Worm (Caenorhabditis elegans) whole organism, mixed stage, embryonic: ENCODE results near the gene B0303.16.
A peak's percentile ranks its signal among the peaks of the same experiment; 100 is the strongest.

Experiments
- bed-3 ChIP-seq: fragments of 200-800 bp; sonication (Bioruptor generic); optimal IDR thresholded peaks from 3 replicates; lab custom pipeline; 2018; ENCODE audit warnings: mild to moderate bottlenecking, missing genetic modification characterization, moderate library complexity, missing compliant biosample characterization
- blmp-1 ChIP-seq: fragments of 150-350 bp; optimal IDR thresholded peaks from 2 replicates; lab custom pipeline; 2014; ENCODE audit warnings: missing biosample characterization, missing genetic modification characterization
- ceh-39 ChIP-seq: fragments of 150-350 bp; optimal IDR thresholded peaks from 2 replicates; lab custom pipeline; 2014; ENCODE audit warnings: missing biosample characterization, missing genetic modification characterization
- ceh-43 ChIP-seq: fragments of 200-800 bp; sonication (Bioruptor generic); optimal IDR thresholded peaks from 2 replicates; lab custom pipeline; 2018; ENCODE audit warnings: mild to moderate bottlenecking, missing genetic modification characterization, moderate library complexity, missing compliant biosample characterization
- ceh-83 ChIP-seq: fragments of 200-800 bp; sonication (Bioruptor generic); optimal IDR thresholded peaks from 2 replicates; lab custom pipeline; 2018; ENCODE audit warnings: mild to moderate bottlenecking, missing genetic modification characterization, missing compliant biosample characterization
- ces-1 ChIP-seq: fragments of 150-350 bp; optimal IDR thresholded peaks from 2 replicates; lab custom pipeline; 2014; ENCODE audit warnings: missing biosample characterization, missing genetic modification reagents, missing genetic modification characterization
- cnd-1 ChIP-seq: fragments of 200-800 bp; sonication (Bioruptor generic); optimal IDR thresholded peaks from 2 replicates; lab custom pipeline; 2018; ENCODE audit warnings: mild to moderate bottlenecking, missing genetic modification characterization, missing compliant biosample characterization
- elt-1 ChIP-seq: sonication (generic microtip); optimal IDR thresholded peaks from 2 replicates; lab custom pipeline; 2017; ENCODE audit warnings: missing genetic modification characterization, mild to moderate bottlenecking, missing compliant biosample characterization, antibody characterized with exemption, moderate library complexity, borderline replicate concordance; ENCODE audit not compliant: insufficient read depth
- flh-1 ChIP-seq: fragments of 200-800 bp; sonication (Bioruptor generic); optimal IDR thresholded peaks from 2 replicates; lab custom pipeline; 2018; ENCODE audit warnings: mild to moderate bottlenecking, missing genetic modification characterization, moderate library complexity, missing compliant biosample characterization
- lin-13 ChIP-seq: fragments of 150-350 bp; optimal IDR thresholded peaks from 2 replicates; lab custom pipeline; 2014; ENCODE audit warnings: missing biosample characterization, missing genetic modification characterization
- lin-32 ChIP-seq: fragments of 200-800 bp; sonication (Bioruptor generic); optimal IDR thresholded peaks from 2 replicates; lab custom pipeline; 2018; ENCODE audit warnings: mild to moderate bottlenecking, missing genetic modification characterization, missing compliant biosample characterization
- lsy-2 ChIP-seq: fragments of 150-350 bp; optimal IDR thresholded peaks from 2 replicates; lab custom pipeline; 2014; ENCODE audit warnings: missing biosample characterization, missing genetic modification characterization
- mab-5 ChIP-seq: fragments of 150-350 bp; optimal IDR thresholded peaks from 2 replicates; lab custom pipeline; 2014; ENCODE audit warnings: missing biosample characterization, missing genetic modification characterization
- mep-1 ChIP-seq: fragments of 150-350 bp; optimal IDR thresholded peaks from 2 replicates; lab custom pipeline; 2017; ENCODE audit warnings: missing biosample characterization, missing genetic modification reagents, missing genetic modification characterization, inconsistent platforms
- mls-2 ChIP-seq: sonication (generic microtip); optimal IDR thresholded peaks from 2 replicates; lab custom pipeline; 2016; ENCODE audit warnings: mild to moderate bottlenecking, missing genetic modification characterization, moderate library complexity, missing compliant biosample characterization
- nhr-12 ChIP-seq: fragments of 150-350 bp; optimal IDR thresholded peaks from 2 replicates; lab custom pipeline; 2014; ENCODE audit warnings: missing biosample characterization, missing genetic modification characterization
- nhr-2 ChIP-seq: fragments of 150-350 bp; optimal IDR thresholded peaks from 2 replicates; lab custom pipeline; 2014; ENCODE audit warnings: missing biosample characterization, missing genetic modification characterization
- nhr-237 ChIP-seq: fragments of 150-350 bp; optimal IDR thresholded peaks from 2 replicates; lab custom pipeline; 2014; ENCODE audit warnings: missing biosample characterization, missing genetic modification characterization
- nhr-28 ChIP-seq: fragments of 150-350 bp; optimal IDR thresholded peaks from 2 replicates; lab custom pipeline; 2014; ENCODE audit warnings: missing biosample characterization, missing genetic modification characterization
- nhr-76 ChIP-seq: sonication (generic microtip); optimal IDR thresholded peaks from 2 replicates; lab custom pipeline; 2017; ENCODE audit warnings: missing biosample characterization, missing genetic modification characterization
- pha-4 ChIP-seq: fragments of 150-350 bp; optimal IDR thresholded peaks from 2 replicates; lab custom pipeline; 2018; ENCODE audit warnings: missing biosample characterization, missing genetic modification reagents, missing genetic modification characterization
- sem-2 ChIP-seq: fragments of 200-800 bp; sonication (Bioruptor generic); optimal IDR thresholded peaks from 2 replicates; lab custom pipeline; 2018; ENCODE audit warnings: mild to moderate bottlenecking, missing genetic modification characterization, missing compliant biosample characterization
- snpc-4 ChIP-seq: fragments of 150-350 bp; optimal IDR thresholded peaks from 2 replicates; lab custom pipeline; 2014; ENCODE audit warnings: missing biosample characterization, missing genetic modification characterization
- sptf-1 ChIP-seq: sonication (generic microtip); optimal IDR thresholded peaks from 2 replicates; lab custom pipeline; 2017; ENCODE audit warnings: mild to moderate bottlenecking, missing genetic modification characterization, moderate library complexity, missing compliant biosample characterization
- tbx-8 ChIP-seq: fragments of 200-800 bp; sonication (Bioruptor generic); optimal IDR thresholded peaks from 2 replicates; lab custom pipeline; 2018; ENCODE audit warnings: mild to moderate bottlenecking, missing genetic modification characterization, moderate library complexity, missing compliant biosample characterization
- unc-39 ChIP-seq: fragments of 150-350 bp; optimal IDR thresholded peaks from 2 replicates; lab custom pipeline; 2014; ENCODE audit warnings: missing biosample characterization, missing genetic modification characterization
- unc-62 ChIP-seq: fragments of 150-350 bp; optimal IDR thresholded peaks from 2 replicates; lab custom pipeline; 2014; ENCODE audit warnings: missing biosample characterization, missing genetic modification reagents, missing genetic modification characterization
- zip-8 ChIP-seq: fragments of 150-350 bp; optimal IDR thresholded peaks from 2 replicates; lab custom pipeline; 2014; ENCODE audit warnings: missing biosample characterization, missing genetic modification characterization
- ztf-11 ChIP-seq: fragments of 150-350 bp; optimal IDR thresholded peaks from 2 replicates; lab custom pipeline; 2014; ENCODE audit warnings: missing biosample characterization, missing genetic modification characterization

B0303.16 gene

ce11 chrIII:8742584-8742983 lies 37.7 kb downstream of the B0303.16 start:
- TF ChIP-seq ces-1 (GFP tag; lab: Kevin White, UChicago), result peak; percentile 8
- no peak for TF ChIP-seq ztf-11

ce11 chrIII:8743796-8744404 lies 39.0 kb downstream of the B0303.16 start, which contains the start of gene ZK370.6:
ZK370.6 (minus strand) TSS chrIII:8743846.
- no peak for TF ChIP-seq lin-32 (GFP tag; lab: Kevin White, UChicago)
- TF ChIP-seq mep-1 (tag; lab: Kevin White, UChicago), result no peak
- no peak for TF ChIP-seq tbx-8
- no peak for TF ChIP-seq blmp-1 (tag; lab: Kevin White, UChicago)
- TF ChIP-seq ces-1 (GFP tag; lab: Kevin White, UChicago), result peak; percentile 92
- TF ChIP-seq mab-5 (tag; lab: Kevin White, UChicago), result no peak
- TF ChIP-seq, all 35 proteins: peak for 1

ce11 chrIII:8744765-8745164 lies 39.9 kb downstream of the B0303.16 start:
- TF ChIP-seq flh-1 (GFP tag; lab: Kevin White, UChicago) (no peak), nhr-76 (tag; lab: Kevin White, UChicago) (no peak), unc-62 (GFP tag; lab: Kevin White, UChicago) (no peak), ztf-11 (no peak), lin-13 (tag; lab: Kevin White, UChicago) (no peak), snpc-4 (tag; lab: Kevin White, UChicago) (no peak), lsy-2 (no peak), nhr-28 (no peak), sem-2 (no peak), elt-1 (tag; lab: Kevin White, UChicago) (no peak), ceh-39 (tag; lab: Kevin White, UChicago) (no peak), lin-32 (GFP tag; lab: Kevin White, UChicago) (no peak), zip-8 (tag; lab: Kevin White, UChicago) (no peak), ceh-83 (GFP tag; lab: Kevin White, UChicago) (no peak), sptf-1 (tag; lab: Kevin White, UChicago) (no peak), mep-1 (tag; lab: Kevin White, UChicago) (no peak), ces-1 (GFP tag; lab: Kevin White, UChicago) (no peak), ceh-43 (GFP tag; lab: Kevin White, UChicago) (no peak)

- TF ChIP-seq zip-8 (tag; lab: Kevin White, UChicago) (no peak), nhr-2 (tag; lab: Kevin White, UChicago) (no peak)
- TF ChIP-seq, all 35 proteins: peak for 0
Observed at ce11 chrIII:8745214-8745613, 40.3 kb downstream of the B0303.16 start.

- TF ChIP-seq nhr-28 (no peak), bed-3 (GFP tag; lab: Kevin White, UChicago) (no peak), lsy-2 (no peak)
Observed at ce11 chrIII:8748620-8749019, 43.8 kb downstream of the B0303.16 start.

- TF ChIP-seq pha-4 (tag; lab: Kevin White, UChicago) (peak; percentile 50), unc-39 (no peak), mep-1 (tag; lab: Kevin White, UChicago) (no peak), nhr-12 (tag; lab: Kevin White, UChicago) (no peak), zip-8 (tag; lab: Kevin White, UChicago) (no peak), unc-62 (GFP tag; lab: Kevin White, UChicago) (no peak), mls-2 (tag; lab: Kevin White, UChicago) (no peak), nhr-237 (tag; lab: Kevin White, UChicago) (peak; percentile 7), mab-5 (tag; lab: Kevin White, UChicago) (no peak), blmp-1 (tag; lab: Kevin White, UChicago) (no peak), cnd-1 (no peak), ceh-83 (GFP tag; lab: Kevin White, UChicago) (no peak)
- TF ChIP-seq, all 35 proteins: peak for 2
Observed at ce11 chrIII:8749487-8749886, 44.6 kb downstream of the B0303.16 start, which contains the start of gene sma-2. sma-2 (plus strand) TSS chrIII:8749680.
